Worm (Caenorhabditis elegans): ENCODE results near the gene math-28.

math-28 gene

ce11 chrII:1763072-1763471, at the start of gene math-28:
Gene math-28, plus strand, starts transcription at chrII:1763372.
- no peak for TF ChIP-seq zfp-3 (GFP tag; conservative IDR thresholded peaks at IDR 0.05)
- no peak for TF ChIP-seq daf-16 (GFP tag; optimal IDR thresholded peaks at IDR 0.05)
- no peak for TF ChIP-seq daf-16 (tag; optimal IDR thresholded peaks at IDR 0.05)
- no peak for TF ChIP-seq F49E8.2 (tag; optimal IDR thresholded peaks at IDR 0.05; ENCODE audit: borderline replicate concordance)
- TF ChIP-seq aha-1 (tag) = peak; percentile 55
- no peak for TF ChIP-seq mdl-1 (tag; optimal IDR thresholded peaks at IDR 0.05)
- TF ChIP-seq ZK337.2 (GFP tag; IDR thresholded peaks at IDR 0.05) = no peak
- TF ChIP-seq F44E2.7 (GFP tag; IDR thresholded peaks at IDR 0.05) = no peak

- TF ChIP-seq F44E2.7 (GFP tag; IDR thresholded peaks at IDR 0.05) (no peak), ceh-62 (tag; optimal IDR thresholded peaks at IDR 0.05) (no peak), lsy-2 (tag; optimal IDR thresholded peaks at IDR 0.05) (no peak), duxl-1 (tag; optimal IDR thresholded peaks at IDR 0.05; ENCODE audit: poor library complexity) (no peak)
These were observed 48.3 kb upstream of the math-28 start, which contains the start of gene btb-6 for ce11 chrII:1714772-1715353. Gene btb-6, plus strand, starts transcription at chrII:1715303.

- TF ChIP-seq duxl-1 (tag; optimal IDR thresholded peaks at IDR 0.05; ENCODE audit: poor library complexity) (no peak), nhr-237 (tag; optimal IDR thresholded peaks at IDR 0.05) (no peak), nhr-76 (tag; optimal IDR thresholded peaks at IDR 0.05) (no peak), nhr-102 (tag; optimal IDR thresholded peaks at IDR 0.05) (no peak), php-3 (GFP tag; IDR thresholded peaks at IDR 0.05) (no peak), aha-1 (tag) (no peak), zfp-2 (tag; optimal IDR thresholded peaks at IDR 0.05) (no peak), unc-62 (GFP tag; optimal IDR thresholded peaks at IDR 0.05 in 1 of 2) (no peak), unc-62 (tag; optimal IDR thresholded peaks at IDR 0.05) (no peak), aly-2 (tag; optimal IDR thresholded peaks at IDR 0.05) (no peak), egl-43 (GFP tag; IDR thresholded peaks at IDR 0.05) (no peak), ama-1 (optimal IDR thresholded peaks at IDR 0.05) (no peak), ces-1 (GFP tag; optimal IDR thresholded peaks at IDR 0.05) (no peak), F37D6.2 (tag; optimal IDR thresholded peaks at IDR 0.05) (no peak), cey-2 (tag; optimal IDR thresholded peaks at IDR 0.05; ENCODE audit: borderline replicate concordance, insufficient read depth) (no peak), nhr-48 (tag; optimal IDR thresholded peaks at IDR 0.05) (no peak), ceh-82 (tag; optimal IDR thresholded peaks at IDR 0.05) (no peak)
These were observed 44.0 kb upstream of the math-28 start, which contains the start of gene fbxb-48 for ce11 chrII:1719153-1719552. Gene fbxb-48, minus strand, starts transcription at chrII:1719253.

- TF ChIP-seq F26F4.8 (GFP tag; conservative IDR thresholded peaks at IDR 0.05) = no peak
- TF ChIP-seq nhr-102 (tag; optimal IDR thresholded peaks at IDR 0.05) = no peak
- TF ChIP-seq fkh-10 (GFP tag; optimal IDR thresholded peaks at IDR 0.05) = no peak
- no peak for TF ChIP-seq arid-1 (GFP tag; conservative IDR thresholded peaks at IDR 0.05)
- no peak for TF ChIP-seq lin-29 (GFP tag; IDR thresholded peaks at IDR 0.05)
- TF ChIP-seq F10B5.3 (tag; optimal IDR thresholded peaks at IDR 0.05) = no peak
- TF ChIP-seq fos-1 (tag; optimal IDR thresholded peaks at IDR 0.05) = no peak
- TF ChIP-seq hif-1 (tag; optimal IDR thresholded peaks at IDR 0.05) = no peak
- TF ChIP-seq ceh-62 (tag; optimal IDR thresholded peaks at IDR 0.05) = no peak
- no peak for TF ChIP-seq nhr-237 (tag; optimal IDR thresholded peaks at IDR 0.05)
- TF ChIP-seq daf-8 (GFP tag; IDR thresholded peaks at IDR 0.05) = no peak
- no peak for TF ChIP-seq sdz-12 (GFP tag; optimal IDR thresholded peaks at IDR 0.05)
These were observed 40.8 kb upstream of the math-28 start, which contains the start of the genes fbxb-5 and btb-8 for ce11 chrII:1722394-1722793. Gene fbxb-5, minus strand, starts transcription at chrII:1722494. Gene btb-8, plus strand, starts transcription at chrII:1722770.
